Fruit fly (Drosophila melanogaster): ENCODE measurements around the gene Rev1.

The Rev1 gene

dm6 chr3L:614751-615424, 39.3 kb upstream of the Rev1 start (continued):
- TF ChIP-seq vvl (GFP tag; IDR thresholded peaks at IDR 0.05) = peak; percentile 42; the same call in 1 of the 2 replicates
- no peak for TF ChIP-seq Nf-YC (tag; optimal IDR thresholded peaks at IDR 0.05)
- peak; percentile 8 for TF ChIP-seq ac (GFP tag; optimal IDR thresholded peaks at IDR 0.05)
- TF ChIP-seq tgo (GFP tag; IDR thresholded peaks at IDR 0.05) = no peak
- peak; percentile 25 for TF ChIP-seq pfk (GFP tag; optimal IDR thresholded peaks at IDR 0.05)
- no peak for TF ChIP-seq CG12236 (GFP tag; optimal IDR thresholded peaks at IDR 0.05)
- peak; percentile 24; the same call in 1 of the 2 replicates for TF ChIP-seq CG14014 (GFP tag; IDR thresholded peaks at IDR 0.05)
- peak; percentile 91 for TF ChIP-seq kni (GFP tag; optimal IDR thresholded peaks at IDR 0.05)
- TF ChIP-seq CG2712 (tag; optimal IDR thresholded peaks at IDR 0.05) = peak; percentile 13
- TF ChIP-seq Ssrp (tag; optimal IDR thresholded peaks at IDR 0.05) = no peak
- TF ChIP-seq HmgZ (tag; optimal IDR thresholded peaks at IDR 0.05) = peak; percentile 39
- peak; percentile 18 for TF ChIP-seq CG6854 (GFP tag; optimal IDR thresholded peaks at IDR 0.05)
- no peak for TF ChIP-seq knrl (GFP tag; IDR thresholded peaks at IDR 0.05; ENCODE audit: partially characterized antibody)
- no peak for TF ChIP-seq trem (tag; optimal IDR thresholded peaks at IDR 0.05)
- TF ChIP-seq CG14441 (GFP tag; IDR thresholded peaks at IDR 0.05) = peak; percentile 25; the same call in 1 of the 2 replicates
- no peak for TF ChIP-seq CG12744 (GFP tag; optimal IDR thresholded peaks at IDR 0.05)
- no peak for TF ChIP-seq Spps (tag; optimal IDR thresholded peaks at IDR 0.05)
- no peak for TF ChIP-seq tna (GFP tag; IDR thresholded peaks at IDR 0.05; ENCODE audit: partially characterized antibody)
- peak; percentile 25 for TF ChIP-seq CG6254 (GFP tag; optimal IDR thresholded peaks at IDR 0.05)
- no peak for TF ChIP-seq CG12219 (GFP tag; optimal IDR thresholded peaks at IDR 0.05)
- TF ChIP-seq zfh1 (GFP tag; IDR thresholded peaks at IDR 0.05) = peak; percentile 75
- TF ChIP-seq CG1024 (GFP tag; IDR thresholded peaks at IDR 0.05) = peak; percentile 49; the same call in 1 of the 2 replicates
- TF ChIP-seq ATbp (GFP tag; optimal IDR thresholded peaks at IDR 0.05) = peak; percentile 77
- peak; percentile 12; the same call in 1 of the 2 replicates for TF ChIP-seq CG17328 (GFP tag; IDR thresholded peaks at IDR 0.05)
- peak; percentile 41 for TF ChIP-seq CG5180 (GFP tag; optimal IDR thresholded peaks at IDR 0.05)
- peak; percentile 46 for TF ChIP-seq CG15269 (tag; optimal IDR thresholded peaks at IDR 0.05)
- TF ChIP-seq CG2199 (GFP tag; IDR thresholded peaks at IDR 0.05) = peak; percentile 94
- TF ChIP-seq phol (tag; optimal IDR thresholded peaks at IDR 0.05) = no peak
- peak; percentile 73 for TF ChIP-seq CG6813 (GFP tag; optimal IDR thresholded peaks at IDR 0.05)
- TF ChIP-seq CG1602 (GFP tag; optimal IDR thresholded peaks at IDR 0.05) = no peak
- TF ChIP-seq ttk (GFP tag; IDR thresholded peaks at IDR 0.05) = peak; percentile 62
- no peak for TF ChIP-seq lbe (GFP tag; optimal IDR thresholded peaks at IDR 0.05)
- no peak for TF ChIP-seq Hr3 (GFP tag; optimal IDR thresholded peaks at IDR 0.05)
- peak; percentile 55; the same call in 1 of the 2 replicates for TF ChIP-seq Nf-YA (GFP tag; IDR thresholded peaks at IDR 0.05)
- TF ChIP-seq CG13123 (GFP tag; optimal IDR thresholded peaks at IDR 0.05) = peak; percentile 9
- TF ChIP-seq MTF-1 (GFP tag; optimal IDR thresholded peaks at IDR 0.05; ENCODE audit: borderline replicate concordance) = peak; percentile 47
- TF ChIP-seq CG18764 (GFP tag; optimal IDR thresholded peaks at IDR 0.05) = peak; percentile 1
- TF ChIP-seq sd (tag; optimal IDR thresholded peaks at IDR 0.05) = peak; percentile 99
- peak; percentile 18 for TF ChIP-seq CG4424 (GFP tag; optimal IDR thresholded peaks at IDR 0.05)
- TF ChIP-seq Vsx1 (GFP tag; optimal IDR thresholded peaks at IDR 0.05) = peak; percentile 51
- no peak for TF ChIP-seq CG34376 (GFP tag; optimal IDR thresholded peaks at IDR 0.05)
- TF ChIP-seq CG8290 (GFP tag; optimal IDR thresholded peaks at IDR 0.05) = no peak
- peak in 1 of 2 experiments; percentile 68 for TF ChIP-seq CG8290 (tag; optimal IDR thresholded peaks at IDR 0.05)
- peak; percentile 63 for TF ChIP-seq Xrp1 (GFP tag; IDR thresholded peaks at IDR 0.05)
- no peak for TF ChIP-seq HLH4C (GFP tag; IDR thresholded peaks at IDR 0.05; ENCODE audit: partially characterized antibody)
- TF ChIP-seq ara (GFP tag; IDR thresholded peaks at IDR 0.05) = peak; percentile 47; the same call in 1 of the 2 replicates
- TF ChIP-seq Ada2b (GFP tag; IDR thresholded peaks at IDR 0.05) = no peak
- TF ChIP-seq D (optimal IDR thresholded peaks at IDR 0.05) = no peak
- TF ChIP-seq D (GFP tag; optimal IDR thresholded peaks at IDR 0.05) = no peak
- TF ChIP-seq CG1233 (GFP tag; optimal IDR thresholded peaks at IDR 0.05) = no peak
